Worm (Caenorhabditis elegans) whole organism, mixed stage, embryonic: ENCODE measurements around the gene C33D3.4.

Source experiments
- M03D4.4 ChIP-seq: sonication (generic microtip); optimal IDR thresholded peaks from 2 replicates; lab custom pipeline; 2017; ENCODE audit warnings: mild to moderate bottlenecking, missing genetic modification characterization, missing compliant biosample characterization
- bed-3 ChIP-seq: fragments of 200-800 bp; sonication (Bioruptor generic); optimal IDR thresholded peaks from 3 replicates; lab custom pipeline; 2018; ENCODE audit warnings: mild to moderate bottlenecking, missing genetic modification characterization, moderate library complexity, missing compliant biosample characterization
- blmp-1 ChIP-seq: fragments of 150-350 bp; optimal IDR thresholded peaks from 2 replicates; lab custom pipeline; 2014; ENCODE audit warnings: missing biosample characterization, missing genetic modification characterization
- ceh-39 ChIP-seq: fragments of 150-350 bp; optimal IDR thresholded peaks from 2 replicates; lab custom pipeline; 2014; ENCODE audit warnings: missing biosample characterization, missing genetic modification characterization
- ceh-43 ChIP-seq: fragments of 200-800 bp; sonication (Bioruptor generic); optimal IDR thresholded peaks from 2 replicates; lab custom pipeline; 2018; ENCODE audit warnings: mild to moderate bottlenecking, missing genetic modification characterization, moderate library complexity, missing compliant biosample characterization
- ceh-83 ChIP-seq: fragments of 200-800 bp; sonication (Bioruptor generic); optimal IDR thresholded peaks from 2 replicates; lab custom pipeline; 2018; ENCODE audit warnings: mild to moderate bottlenecking, missing genetic modification characterization, missing compliant biosample characterization
- ces-1 ChIP-seq: fragments of 150-350 bp; optimal IDR thresholded peaks from 2 replicates; lab custom pipeline; 2014; ENCODE audit warnings: missing biosample characterization, missing genetic modification reagents, missing genetic modification characterization
- cnd-1 ChIP-seq: fragments of 200-800 bp; sonication (Bioruptor generic); optimal IDR thresholded peaks from 2 replicates; lab custom pipeline; 2018; ENCODE audit warnings: mild to moderate bottlenecking, missing genetic modification characterization, missing compliant biosample characterization
- drap-1 ChIP-seq: fragments of 200-800 bp; sonication (Bioruptor generic); optimal IDR thresholded peaks from 3 replicates; lab custom pipeline; 2018; ENCODE audit warnings: mild to moderate bottlenecking, missing genetic modification characterization, missing compliant biosample characterization
- elt-1 ChIP-seq: sonication (generic microtip); optimal IDR thresholded peaks from 2 replicates; lab custom pipeline; 2017; ENCODE audit warnings: missing genetic modification characterization, mild to moderate bottlenecking, missing compliant biosample characterization, antibody characterized with exemption, moderate library complexity, borderline replicate concordance; ENCODE audit not compliant: insufficient read depth
- elt-3 ChIP-seq: fragments of 150-350 bp; optimal IDR thresholded peaks from 2 replicates; lab custom pipeline; 2014; ENCODE audit warnings: missing biosample characterization, missing genetic modification characterization
- flh-1 ChIP-seq: fragments of 200-800 bp; sonication (Bioruptor generic); optimal IDR thresholded peaks from 2 replicates; lab custom pipeline; 2018; ENCODE audit warnings: mild to moderate bottlenecking, missing genetic modification characterization, moderate library complexity, missing compliant biosample characterization
- lsy-2 ChIP-seq: fragments of 150-350 bp; optimal IDR thresholded peaks from 2 replicates; lab custom pipeline; 2014; ENCODE audit warnings: missing biosample characterization, missing genetic modification characterization
- mep-1 ChIP-seq: fragments of 150-350 bp; optimal IDR thresholded peaks from 2 replicates; lab custom pipeline; 2017; ENCODE audit warnings: missing biosample characterization, missing genetic modification reagents, missing genetic modification characterization, inconsistent platforms
- mls-2 ChIP-seq: sonication (generic microtip); optimal IDR thresholded peaks from 2 replicates; lab custom pipeline; 2016; ENCODE audit warnings: mild to moderate bottlenecking, missing genetic modification characterization, moderate library complexity, missing compliant biosample characterization
- nhr-12 ChIP-seq: fragments of 150-350 bp; optimal IDR thresholded peaks from 2 replicates; lab custom pipeline; 2014; ENCODE audit warnings: missing biosample characterization, missing genetic modification characterization
- nhr-2 ChIP-seq: fragments of 150-350 bp; optimal IDR thresholded peaks from 2 replicates; lab custom pipeline; 2014; ENCODE audit warnings: missing biosample characterization, missing genetic modification characterization
- nhr-237 ChIP-seq: fragments of 150-350 bp; optimal IDR thresholded peaks from 2 replicates; lab custom pipeline; 2014; ENCODE audit warnings: missing biosample characterization, missing genetic modification characterization
- nhr-76 ChIP-seq: sonication (generic microtip); optimal IDR thresholded peaks from 2 replicates; lab custom pipeline; 2017; ENCODE audit warnings: missing biosample characterization, missing genetic modification characterization
- pha-4 ChIP-seq: fragments of 150-350 bp; optimal IDR thresholded peaks from 2 replicates; lab custom pipeline; 2018; ENCODE audit warnings: missing biosample characterization, missing genetic modification reagents, missing genetic modification characterization
- sem-2 ChIP-seq: fragments of 200-800 bp; sonication (Bioruptor generic); optimal IDR thresholded peaks from 2 replicates; lab custom pipeline; 2018; ENCODE audit warnings: mild to moderate bottlenecking, missing genetic modification characterization, missing compliant biosample characterization
- snpc-4 ChIP-seq: fragments of 150-350 bp; optimal IDR thresholded peaks from 2 replicates; lab custom pipeline; 2014; ENCODE audit warnings: missing biosample characterization, missing genetic modification characterization
- unc-120 ChIP-seq: sonication (generic microtip); optimal IDR thresholded peaks from 2 replicates; lab custom pipeline; 2017; ENCODE audit warnings: missing genetic modification characterization, missing compliant biosample characterization; ENCODE audit not compliant: poor library complexity, severe bottlenecking
- unc-62 ChIP-seq: fragments of 150-350 bp; optimal IDR thresholded peaks from 2 replicates; lab custom pipeline; 2014; ENCODE audit warnings: missing biosample characterization, missing genetic modification reagents, missing genetic modification characterization
- zip-8 ChIP-seq: fragments of 150-350 bp; optimal IDR thresholded peaks from 2 replicates; lab custom pipeline; 2014; ENCODE audit warnings: missing biosample characterization, missing genetic modification characterization
- ztf-11 ChIP-seq: fragments of 150-350 bp; optimal IDR thresholded peaks from 2 replicates; lab custom pipeline; 2014; ENCODE audit warnings: missing biosample characterization, missing genetic modification characterization

Gene C33D3.4

ce11 chrX:10462391-10462790 lies 26.5 kb upstream of the C33D3.4 start:
- TF ChIP-seq nhr-237 (tag; lab: Kevin White, UChicago): no peak
- TF ChIP-seq drap-1 (GFP tag; lab: Kevin White, UChicago): no peak
- TF ChIP-seq blmp-1 (tag; lab: Kevin White, UChicago): no peak
- no peak for TF ChIP-seq flh-1
- TF ChIP-seq elt-3 (tag; lab: Kevin White, UChicago): no peak
- TF ChIP-seq ceh-39 (tag; lab: Kevin White, UChicago): no peak
- no peak for TF ChIP-seq mls-2
- no peak for TF ChIP-seq mep-1 (tag; lab: Kevin White, UChicago)
- TF ChIP-seq zip-8 (tag; lab: Kevin White, UChicago): no peak
- no peak for TF ChIP-seq pha-4 (tag; lab: Kevin White, UChicago)
- TF ChIP-seq bed-3 (GFP tag; lab: Kevin White, UChicago): no peak
- no peak for TF ChIP-seq snpc-4 (tag; lab: Kevin White, UChicago)
- TF ChIP-seq ceh-43: no peak
- TF ChIP-seq lsy-2 (tag; lab: Kevin White, UChicago): no peak
- no peak for TF ChIP-seq ztf-11
- no peak for TF ChIP-seq nhr-76 (tag; lab: Kevin White, UChicago)
- no peak for TF ChIP-seq nhr-12 (tag; lab: Kevin White, UChicago)
- no peak for TF ChIP-seq unc-120
- no peak for TF ChIP-seq ceh-83 (GFP tag; lab: Kevin White, UChicago)
- no peak for TF ChIP-seq nhr-2 (tag; lab: Kevin White, UChicago)

ce11 chrX:10463542-10463941 lies 25.3 kb upstream of the C33D3.4 start, which contains the start of gene C39B10.1:
TSS of gene C39B10.1 (minus strand) at chrX:10463642.
- TF ChIP-seq sem-2 (no peak), unc-120 (no peak), ces-1 (GFP tag; lab: Kevin White, UChicago) (no peak), elt-1 (tag; lab: Kevin White, UChicago) (no peak), nhr-76 (tag; lab: Kevin White, UChicago) (no peak), bed-3 (GFP tag; lab: Kevin White, UChicago) (no peak), pha-4 (tag; lab: Kevin White, UChicago) (no peak), flh-1 (no peak), lsy-2 (tag; lab: Kevin White, UChicago) (no peak), nhr-12 (tag; lab: Kevin White, UChicago) (no peak), zip-8 (tag; lab: Kevin White, UChicago) (no peak)
- TF ChIP-seq, all 35 proteins: peak for 0

ce11 chrX:10474998-10475577 lies 13.8 kb upstream of the C33D3.4 start, which contains the start of gene elt-4:
TSS of gene elt-4 (plus strand) at chrX:10475527.
- TF ChIP-seq nhr-12 (tag; lab: Kevin White, UChicago) (no peak), lsy-2 (tag; lab: Kevin White, UChicago) (no peak), drap-1 (GFP tag; lab: Kevin White, UChicago) (no peak), ceh-83 (GFP tag; lab: Kevin White, UChicago) (no peak), blmp-1 (tag; lab: Kevin White, UChicago) (no peak)

- TF ChIP-seq M03D4.4: no peak
Observed at ce11 chrX:10476573-10476972, 12.3 kb upstream of the C33D3.4 start, which contains the start of gene C39B10.7. TSS of gene C39B10.7 (plus strand) at chrX:10476873.

- TF ChIP-seq ceh-43 (no peak), unc-62 (GFP tag; lab: Kevin White, UChicago) (no peak), ces-1 (GFP tag; lab: Kevin White, UChicago) (no peak), cnd-1 (tag; lab: Kevin White, UChicago) (no peak), sem-2 (no peak), flh-1 (no peak), drap-1 (GFP tag; lab: Kevin White, UChicago) (no peak), pha-4 (tag; lab: Kevin White, UChicago) (no peak), nhr-12 (tag; lab: Kevin White, UChicago) (no peak), snpc-4 (tag; lab: Kevin White, UChicago) (no peak), nhr-2 (tag; lab: Kevin White, UChicago) (no peak)
Observed at ce11 chrX:10477172-10477985, 11.5 kb upstream of the C33D3.4 start.
